Fruit fly (Drosophila melanogaster): Measurements from ENCODE around the gene sty.
A peak's percentile ranks its signal among the peaks of the same experiment; 100 is the strongest.

sty gene

dm6 chr3L:3460402-3461027 is 35.8 kb upstream of the sty start, which contains the start of gene eIF5B (continued):
- TF ChIP-seq Taf1 (GFP tag; IDR thresholded peaks at IDR 0.05) (peak; percentile 65), Dip2 (GFP tag; IDR thresholded peaks at IDR 0.05) (0 out of 2 replicates have a peak, but pooled peaks have one; percentile 40), Sry-δ (GFP tag; optimal IDR thresholded peaks at IDR 0.05) (peak; percentile 2), twi (tag; optimal IDR thresholded peaks at IDR 0.05) (peak; percentile 70), CG11696 (GFP tag; IDR thresholded peaks at IDR 0.05) (peak; percentile 51; the same call in 1 of the 2 replicates), CG6813 (GFP tag; optimal IDR thresholded peaks at IDR 0.05) (peak; percentile 20), phol (tag; optimal IDR thresholded peaks at IDR 0.05) (peak; percentile 81), CG1529 (GFP tag; optimal IDR thresholded peaks at IDR 0.05) (peak; percentile 70), Xbp1 (GFP tag; optimal IDR thresholded peaks at IDR 0.05) (peak; percentile 89), CG6854 (GFP tag; optimal IDR thresholded peaks at IDR 0.05) (no peak), CG4820 (GFP tag; optimal IDR thresholded peaks at IDR 0.05) (peak; percentile 66), slp2 (GFP tag; optimal IDR thresholded peaks at IDR 0.05) (peak; percentile 43), CG2202 (tag; optimal IDR thresholded peaks at IDR 0.05) (peak; percentile 49), dmrt11E (tag; optimal IDR thresholded peaks at IDR 0.05) (peak; percentile 86), B-H2 (GFP tag; optimal IDR thresholded peaks at IDR 0.05) (peak; percentile 69), H15 (GFP tag; IDR thresholded peaks at IDR 0.05) (peak; percentile 78), HHEX (GFP tag; optimal IDR thresholded peaks at IDR 0.05) (peak; percentile 59), kay (GFP tag; optimal IDR thresholded peaks at IDR 0.05) (no peak), CG17829 (tag; optimal IDR thresholded peaks at IDR 0.05) (peak; percentile 71), CG2129 (GFP tag; IDR thresholded peaks at IDR 0.05; ENCODE audit: partially characterized antibody) (no peak), Blimp-1 (GFP tag; optimal IDR thresholded peaks at IDR 0.05) (peak; percentile 52), CG18599 (GFP tag; optimal IDR thresholded peaks at IDR 0.05) (peak; percentile 62), mam (GFP tag; optimal IDR thresholded peaks at IDR 0.05) (peak; percentile 38), Oaz (GFP tag; IDR thresholded peaks at IDR 0.05) (peak; percentile 79), CG17385 (GFP tag; optimal IDR thresholded peaks at IDR 0.05) (peak; percentile 73), grn (GFP tag; optimal IDR thresholded peaks at IDR 0.05) (no peak), klu (GFP tag; IDR thresholded peaks at IDR 0.05) (peak; percentile 82), CG10274 (GFP tag; optimal IDR thresholded peaks at IDR 0.05) (peak; percentile 57), pnt (GFP tag; optimal IDR thresholded peaks at IDR 0.05) (peak; percentile 58), CG10979 (tag; optimal IDR thresholded peaks at IDR 0.05) (peak; percentile 58), CG14667 (GFP tag; IDR thresholded peaks at IDR 0.05) (peak; percentile 73), CG17359 (tag; optimal IDR thresholded peaks at IDR 0.05) (peak; percentile 68), unpg (GFP tag; optimal IDR thresholded peaks at IDR 0.05) (peak; percentile 73), Kr (GFP tag; optimal IDR thresholded peaks at IDR 0.05) (no peak), CG17912 (GFP tag; optimal IDR thresholded peaks at IDR 0.05) (peak; percentile 29), shn (GFP tag; optimal IDR thresholded peaks at IDR 0.05) (peak; percentile 46), pb (GFP tag; optimal IDR thresholded peaks at IDR 0.05) (no peak), CG12391 (tag; optimal IDR thresholded peaks at IDR 0.05) (peak; percentile 80), Dbx (GFP tag; IDR thresholded peaks at IDR 0.05) (peak; percentile 79), grau (tag; optimal IDR thresholded peaks at IDR 0.05) (peak; percentile 81), CG2678 (tag; optimal IDR thresholded peaks at IDR 0.05) (peak; percentile 73), PHDP (tag; optimal IDR thresholded peaks at IDR 0.05) (peak; percentile 74), slou (GFP tag; optimal IDR thresholded peaks at IDR 0.05) (peak; percentile 67), Hr78 (GFP tag; optimal IDR thresholded peaks at IDR 0.05) (no peak), CG2116 (GFP tag; optimal IDR thresholded peaks at IDR 0.05) (peak; percentile 54), Gug (GFP tag; IDR thresholded peaks at IDR 0.05) (peak; percentile 83), Hey (tag; optimal IDR thresholded peaks at IDR 0.05) (no peak), CG15479 (GFP tag; optimal IDR thresholded peaks at IDR 0.05) (no peak), tll (GFP tag; optimal IDR thresholded peaks at IDR 0.05) (no peak)
